Worm (Caenorhabditis elegans): ENCODE measurements around the gene clec-19.

ce11 chrII:1752990-1753389 is 8.7 kb downstream of the clec-19 start, which contains the start of gene F36H5.9:
- no peak for TF ChIP-seq him-1 (tag; optimal IDR thresholded peaks at IDR 0.05)
- no peak for TF ChIP-seq dao-5 (tag; optimal IDR thresholded peaks at IDR 0.05)
